Worm (Caenorhabditis elegans) whole organism, L1 larva: ENCODE data around the gene Y14H12B.1.

Experiments
- C34B4.2 ChIP-seq: sonication (generic microtip); optimal IDR thresholded peaks from 2 replicates; lab custom pipeline; 2017; ENCODE audit warnings: mild to moderate bottlenecking, missing genetic modification characterization, missing compliant biosample characterization
- F16B12.6 ChIP-seq: fragments of 150-350 bp; optimal IDR thresholded peaks from 2 replicates; lab custom pipeline; 2014; ENCODE audit warnings: missing biosample characterization, missing genetic modification characterization
- Y116A8C.19 ChIP-seq: sonication (generic microtip); optimal IDR thresholded peaks from 2 replicates; lab custom pipeline; 2016; ENCODE audit warnings: missing compliant biosample characterization, missing genetic modification characterization, borderline replicate concordance
- aha-1 ChIP-seq: fragments of 150-350 bp; optimal IDR thresholded peaks from 2 replicates; lab custom pipeline; 2014; ENCODE audit warnings: missing biosample characterization, missing genetic modification characterization
- alr-1 ChIP-seq: fragments of 200-800 bp; sonication (Bioruptor generic); optimal IDR thresholded peaks from 2 replicates; lab custom pipeline; 2018; ENCODE audit warnings: borderline replicate concordance, mild to moderate bottlenecking, missing genetic modification characterization, missing compliant biosample characterization
- aly-2 ChIP-seq: fragments of 150-350 bp; optimal IDR thresholded peaks from 2 replicates; lab custom pipeline; 2014; ENCODE audit warnings: missing biosample characterization, missing genetic modification characterization
- ama-1 ChIP-seq: fragments of 150-350 bp; optimal IDR thresholded peaks from 2 replicates; lab custom pipeline; 2014
- blmp-1 ChIP-seq: fragments of 150-350 bp; optimal IDR thresholded peaks from 2 replicates; lab custom pipeline; 2014; ENCODE audit warnings: missing biosample characterization, missing genetic modification characterization
- ceh-82 ChIP-seq, 3 experiments: fragments of 150-350 bp in 1 of 3; sonication (generic microtip) in 2 of 3; optimal IDR thresholded peaks; 2 replicates each; lab custom pipeline; 2014 to 2017; ENCODE audit warnings: missing biosample characterization in 3 of 3, missing genetic modification characterization in 3 of 3
- ceh-88 ChIP-seq: fragments of 200-800 bp; sonication (Bioruptor generic); IDR thresholded peaks from 2 replicates; pipeline ENCODE4 v1.3.6; 2022; ENCODE audit warnings: missing genetic modification characterization, missing compliant biosample characterization
- ceh-90 ChIP-seq: sonication (generic microtip); optimal IDR thresholded peaks from 2 replicates; lab custom pipeline; 2016; ENCODE audit warnings: missing genetic modification characterization, missing compliant biosample characterization
- dpl-1 ChIP-seq, 3 experiments: fragments of 150-350 bp in 2 of 3; sonication (generic microtip) in 1 of 3; optimal IDR thresholded peaks; 2 replicates each; lab custom pipeline; 2014 to 2017; ENCODE audit warnings: missing biosample characterization in 3 of 3, missing genetic modification characterization in 3 of 3, missing genetic modification reagents in 3 of 3
- dsc-1 ChIP-seq: sonication (generic microtip); optimal IDR thresholded peaks from 2 replicates; lab custom pipeline; 2016; ENCODE audit warnings: mild to moderate bottlenecking, missing genetic modification characterization, missing compliant biosample characterization
- efl-3 ChIP-seq: fragments of 200-800 bp; sonication (Bioruptor generic); optimal IDR thresholded peaks from 2 replicates; lab custom pipeline; 2018; ENCODE audit warnings: mild to moderate bottlenecking, missing genetic modification characterization, missing compliant biosample characterization
- egl-13 ChIP-seq: sonication (generic microtip); optimal IDR thresholded peaks from 2 replicates; lab custom pipeline; 2016; ENCODE audit warnings: missing genotype, missing genetic modification reagents, missing genetic modification characterization, missing compliant biosample characterization
- egl-27 ChIP-seq, 2 experiments: fragments of 150-350 bp in 1 of 2; sonication (generic microtip); optimal IDR thresholded peaks; 3 replicates each; lab custom pipeline; 2017 to 2018; ENCODE audit warnings: missing biosample characterization in 2 of 2, missing genetic modification characterization in 2 of 2, missing genetic modification reagents in 2 of 2
- elt-2 ChIP-seq: sonication (generic microtip); optimal IDR thresholded peaks from 2 replicates; lab custom pipeline; 2016; ENCODE audit warnings: missing genetic modification characterization, mild to moderate bottlenecking, inconsistent platforms, missing compliant biosample characterization, missing genetic modification reagents
- elt-3 ChIP-seq, 6 experiments: fragments of 150-350 bp in 1 of 6; sonication (generic microtip); optimal IDR thresholded peaks; 2 replicates each; lab custom pipeline; 2017 to 2018; ENCODE audit warnings: missing biosample characterization in 6 of 6, missing genetic modification characterization in 6 of 6, inconsistent platforms in 1 of 6
- ets-5 ChIP-seq: fragments of 200-800 bp; sonication (Bioruptor generic); IDR thresholded peaks from 2 replicates; pipeline ENCODE4 v1.3.6; 2022; ENCODE audit warnings: missing genetic modification characterization, missing compliant biosample characterization
- fkh-10 ChIP-seq: sonication (generic microtip); optimal IDR thresholded peaks from 2 replicates; lab custom pipeline; 2017; ENCODE audit warnings: missing biosample characterization, missing genetic modification reagents, missing genetic modification characterization
- fkh-4 ChIP-seq: sonication (generic microtip); optimal IDR thresholded peaks from 2 replicates; lab custom pipeline; 2016; ENCODE audit warnings: missing compliant biosample characterization, missing genetic modification characterization, borderline replicate concordance
- fos-1 ChIP-seq: fragments of 150-350 bp; optimal IDR thresholded peaks from 2 replicates; lab custom pipeline; 2014; ENCODE audit warnings: missing biosample characterization, missing genetic modification characterization
- hlh-17 ChIP-seq: fragments of 200-800 bp; sonication (Bioruptor generic); optimal IDR thresholded peaks from 2 replicates; lab custom pipeline; 2018; ENCODE audit warnings: missing genetic modification characterization, mild to moderate bottlenecking, missing compliant biosample characterization, moderate library complexity, borderline replicate concordance
- hlh-4 ChIP-seq: sonication (generic microtip); optimal IDR thresholded peaks from 2 replicates; lab custom pipeline; 2016; ENCODE audit warnings: mild to moderate bottlenecking, missing genetic modification characterization, missing compliant biosample characterization
- hpl-2 ChIP-seq: fragments of 150-350 bp; optimal IDR thresholded peaks from 2 replicates; lab custom pipeline; 2014; ENCODE audit warnings: missing biosample characterization, missing genetic modification reagents, missing genetic modification characterization
- isw-1 ChIP-seq: fragments of 200-800 bp; sonication (Bioruptor generic); IDR thresholded peaks from 2 replicates; pipeline ENCODE4 v1.3.6; 2022; ENCODE audit warnings: missing genetic modification characterization, missing compliant biosample characterization
- jun-1 ChIP-seq: fragments of 150-350 bp; optimal IDR thresholded peaks from 2 replicates; lab custom pipeline; 2014; ENCODE audit warnings: missing biosample characterization, missing genetic modification reagents, missing genetic modification characterization
- lin-14 ChIP-seq: fragments of 200-800 bp; sonication (Bioruptor generic); optimal IDR thresholded peaks from 2 replicates; lab custom pipeline; 2018; ENCODE audit warnings: mild to moderate bottlenecking, missing genetic modification characterization, moderate library complexity, missing compliant biosample characterization
- lin-15B ChIP-seq: fragments of 150-350 bp; sonication (generic microtip); optimal IDR thresholded peaks from 3 replicates; lab custom pipeline; 2014; ENCODE audit warnings: missing biosample characterization, missing genetic modification characterization
- lin-35 ChIP-seq, 2 experiments: fragments of 150-350 bp; optimal IDR thresholded peaks; 2 replicates each; lab custom pipeline; 2014; ENCODE audit warnings: missing biosample characterization in 2 of 2, missing genetic modification characterization in 2 of 2, missing genetic modification reagents in 2 of 2
- lin-39 ChIP-seq: fragments of 150-350 bp; optimal IDR thresholded peaks from 2 replicates; lab custom pipeline; 2014; ENCODE audit warnings: missing biosample characterization, missing genetic modification reagents, missing genetic modification characterization
- lsy-2 ChIP-seq, 2 experiments: fragments of 150-350 bp; optimal IDR thresholded peaks; 2 replicates each; lab custom pipeline; 2014; ENCODE audit warnings: missing biosample characterization in 2 of 2, missing genetic modification characterization in 2 of 2
- mef-2 ChIP-seq: fragments of 150-350 bp; optimal IDR thresholded peaks from 2 replicates; lab custom pipeline; 2014; ENCODE audit warnings: missing biosample characterization, missing genetic modification characterization
- mep-1 ChIP-seq: fragments of 150-350 bp; optimal IDR thresholded peaks from 2 replicates; lab custom pipeline; 2014; ENCODE audit warnings: missing biosample characterization, missing genetic modification characterization
- nhr-11 ChIP-seq: fragments of 150-350 bp; optimal IDR thresholded peaks from 2 replicates; lab custom pipeline; 2014; ENCODE audit warnings: missing biosample characterization, missing genetic modification characterization
- nhr-19 ChIP-seq: fragments of 200-800 bp; sonication (Bioruptor generic); conservative IDR thresholded peaks from 2 replicates; pipeline ENCODE4 v1.3.6; 2022; ENCODE audit warnings: missing genetic modification characterization, missing compliant biosample characterization
- nhr-47 ChIP-seq: sonication (generic microtip); optimal IDR thresholded peaks from 2 replicates; lab custom pipeline; 2016; ENCODE audit warnings: mild to moderate bottlenecking, missing genetic modification characterization, moderate library complexity, missing compliant biosample characterization
- nhr-71 ChIP-seq: sonication (generic microtip); optimal IDR thresholded peaks from 2 replicates; lab custom pipeline; 2016; ENCODE audit warnings: mild to moderate bottlenecking, missing genetic modification characterization, moderate library complexity, missing compliant biosample characterization
- nhr-77 ChIP-seq: fragments of 150-350 bp; optimal IDR thresholded peaks from 2 replicates; lab custom pipeline; 2014; ENCODE audit warnings: missing biosample characterization, missing genetic modification characterization
- pax-3 ChIP-seq: fragments of 200-800 bp; sonication (Bioruptor generic); optimal IDR thresholded peaks from 2 replicates; lab custom pipeline; 2018; ENCODE audit warnings: mild to moderate bottlenecking, missing genetic modification characterization, moderate library complexity, missing compliant biosample characterization
- pqm-1 ChIP-seq: sonication (generic microtip); optimal IDR thresholded peaks from 3 replicates; lab custom pipeline; 2017; ENCODE audit warnings: missing biosample characterization, missing genetic modification characterization
- rnt-1 ChIP-seq: sonication (generic microtip); optimal IDR thresholded peaks from 2 replicates; lab custom pipeline; 2016; ENCODE audit warnings: mild to moderate bottlenecking, missing genetic modification characterization, moderate library complexity, missing compliant biosample characterization
- skn-1 ChIP-seq: fragments of 150-350 bp; optimal IDR thresholded peaks from 2 replicates; lab custom pipeline; 2014; ENCODE audit warnings: missing biosample characterization, missing genetic modification characterization
- snpc-4 ChIP-seq: fragments of 150-350 bp; optimal IDR thresholded peaks from 2 replicates; lab custom pipeline; 2014; ENCODE audit warnings: missing biosample characterization, missing genetic modification characterization
- snu-23 ChIP-seq: sonication (generic microtip); optimal IDR thresholded peaks from 2 replicates; lab custom pipeline; 2016; ENCODE audit warnings: missing genetic modification characterization, missing compliant biosample characterization
- sup-37 ChIP-seq: fragments of 200-800 bp; sonication (Bioruptor generic); optimal IDR thresholded peaks from 2 replicates; lab custom pipeline; 2018; ENCODE audit warnings: mild to moderate bottlenecking, missing genetic modification characterization, missing compliant biosample characterization
- swsn-7 ChIP-seq: sonication (generic microtip); optimal IDR thresholded peaks from 2 replicates; lab custom pipeline; 2016; ENCODE audit warnings: missing genetic modification characterization, missing compliant biosample characterization
- tlp-1 ChIP-seq: fragments of 150-350 bp; optimal IDR thresholded peaks from 2 replicates; lab custom pipeline; 2014; ENCODE audit warnings: missing biosample characterization, missing genetic modification characterization
- unc-130 ChIP-seq: fragments of 150-350 bp; optimal IDR thresholded peaks from 2 replicates; lab custom pipeline; 2017; ENCODE audit warnings: missing biosample characterization, missing genetic modification characterization, inconsistent platforms
- unc-62 ChIP-seq: fragments of 150-350 bp; optimal IDR thresholded peaks from 2 replicates; lab custom pipeline; 2014; ENCODE audit warnings: missing biosample characterization, missing genetic modification reagents, missing genetic modification characterization
- unc-86 ChIP-seq: sonication (generic microtip); optimal IDR thresholded peaks from 2 replicates; lab custom pipeline; 2016; ENCODE audit warnings: missing genetic modification characterization, missing compliant biosample characterization
- vab-15 ChIP-seq: sonication (generic microtip); optimal IDR thresholded peaks from 2 replicates; lab custom pipeline; 2017; ENCODE audit warnings: missing genotype, mild to moderate bottlenecking, missing genetic modification characterization, missing compliant biosample characterization
- xbp-1 ChIP-seq: sonication (generic microtip); optimal IDR thresholded peaks from 2 replicates; lab custom pipeline; 2016; ENCODE audit warnings: missing genetic modification characterization, missing compliant biosample characterization

Y14H12B.1 gene

ce11 chrII:3896920-3897319 is 37.3 kb upstream of the Y14H12B.1 start (continued):
- TF ChIP-seq ceh-88 (GFP tag; lab: Robert Waterston, UW) (no peak), dsc-1 (tag; lab: Kevin White, UChicago) (peak; percentile 1), ets-5 (GFP tag; lab: Robert Waterston, UW) (no peak), fkh-4 (tag; lab: Kevin White, UChicago) (no peak), nhr-77 (no peak), efl-3 (GFP tag; lab: Kevin White, UChicago) (no peak), tlp-1 (tag; lab: Kevin White, UChicago) (no peak), aly-2 (tag; lab: Kevin White, UChicago) (no peak), ceh-90 (no peak), isw-1 (peak; percentile 19; the same call in 1 of the 2 replicates), fos-1 (tag; lab: Kevin White, UChicago) (peak; percentile 17), elt-3 (tag; optimal IDR thresholded peaks at IDR 0.05; lab: Kevin White, UChicago) (peak in 2 of 6 experiments; percentile 39 to 59), swsn-7 (peak; percentile 41), hlh-17 (GFP tag; lab: Kevin White, UChicago) (no peak), snu-23 (peak; percentile 68), unc-86 (tag; lab: Kevin White, UChicago) (peak; percentile 23), alr-1 (tag; lab: Kevin White, UChicago) (no peak), hpl-2 (GFP tag; lab: Kevin White, UChicago) (no peak), nhr-47 (tag; lab: Kevin White, UChicago) (peak; percentile 52), ama-1 (lab: Kevin White, UChicago) (no peak), skn-1 (tag; lab: Kevin White, UChicago) (peak; percentile 59), lin-35 (GFP tag; optimal IDR thresholded peaks at IDR 0.05; lab: Kevin White, UChicago) (peak; percentile 24 to 56), lsy-2 (tag; optimal IDR thresholded peaks at IDR 0.05; lab: Kevin White, UChicago) (peak; percentile 37 to 67), egl-13 (peak; percentile 47), jun-1 (tag; lab: Kevin White, UChicago) (peak; percentile 27), snpc-4 (tag; lab: Kevin White, UChicago) (peak; percentile 33), egl-27 (tag; optimal IDR thresholded peaks at IDR 0.05; lab: Kevin White, UChicago) (no peak), Y116A8C.19 (tag; lab: Kevin White, UChicago) (no peak), vab-15 (no peak), nhr-71 (tag; lab: Kevin White, UChicago) (peak; percentile 77), lin-14 (peak; percentile 88), aha-1 (tag; lab: Kevin White, UChicago) (no peak), unc-62 (GFP tag; lab: Kevin White, UChicago) (no peak), nhr-11 (tag; lab: Kevin White, UChicago) (no peak), F16B12.6 (tag; lab: Kevin White, UChicago) (no peak), lin-39 (no peak), blmp-1 (tag; lab: Kevin White, UChicago) (peak; percentile 45), dpl-1 (GFP tag; optimal IDR thresholded peaks at IDR 0.05; lab: Kevin White, UChicago) (peak; percentile 24 to 43 (median 31)), rnt-1 (tag; lab: Kevin White, UChicago) (peak; percentile 54), unc-130 (tag; lab: Kevin White, UChicago) (peak; percentile 13), pax-3 (tag; lab: Kevin White, UChicago) (no peak), ceh-82 (tag; optimal IDR thresholded peaks at IDR 0.05; lab: Kevin White, UChicago) (peak in 1 of 3 experiments; percentile 15), hlh-4 (tag; lab: Kevin White, UChicago) (no peak), C34B4.2 (tag; lab: Kevin White, UChicago) (no peak), mep-1 (tag; lab: Kevin White, UChicago) (peak; percentile 57), xbp-1 (tag; lab: Kevin White, UChicago) (peak; percentile 47), elt-2 (peak; percentile 5), sup-37 (GFP tag; lab: Kevin White, UChicago) (no peak), nhr-19 (peak; percentile 56), mef-2 (tag; lab: Kevin White, UChicago) (peak; percentile 92), lin-15B (tag; lab: Kevin White, UChicago) (no peak), fkh-10 (GFP tag; lab: Kevin White, UChicago) (no peak), pqm-1 (tag; lab: Kevin White, UChicago) (no peak)
